Worm (Caenorhabditis elegans): ENCODE measurements around the gene Y73F8A.23.

Gene Y73F8A.23

DNA sequence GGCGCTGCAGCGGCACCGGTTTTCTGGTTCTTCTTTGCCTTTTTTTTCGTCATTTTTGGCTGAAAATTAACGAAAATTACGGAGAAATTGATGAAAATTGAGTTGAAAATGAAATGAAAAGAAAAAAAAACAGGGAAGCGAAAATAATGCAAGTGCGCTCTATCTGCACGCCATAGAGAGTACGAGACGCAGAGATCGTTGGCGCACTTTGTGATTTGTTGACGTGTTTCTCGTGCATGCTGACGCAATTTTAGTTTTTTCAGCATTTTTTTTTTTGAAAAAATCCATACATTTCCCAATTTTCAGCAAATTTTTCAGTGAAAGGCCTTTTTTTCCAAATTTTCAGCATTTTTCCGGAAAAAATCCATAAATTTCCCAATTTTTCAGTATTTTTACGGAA, 27.0 kb upstream of the Y73F8A.23 start, which contains the start of gene ntl-11 (continued):
- TF ChIP-seq Y5F2A.4 (GFP tag; optimal IDR thresholded peaks at IDR 0.05) (peak; percentile 66), F10B5.3 (tag; optimal IDR thresholded peaks at IDR 0.05) (peak; percentile 92), nhr-25 (tag; optimal IDR thresholded peaks at IDR 0.05; ENCODE audit: borderline replicate concordance, insufficient read depth) (peak; percentile 93), nhr-28 (tag; optimal IDR thresholded peaks at IDR 0.05) (peak; percentile 77), unc-130 (GFP tag; optimal IDR thresholded peaks at IDR 0.05) (peak; percentile 65), nhr-11 (tag; optimal IDR thresholded peaks at IDR 0.05) (peak; percentile 93), dmd-6 (GFP tag; IDR thresholded peaks at IDR 0.05) (peak; percentile 96), T20F7.1 (GFP tag; optimal IDR thresholded peaks at IDR 0.05) (peak; percentile 89), aha-1 (tag) (peak; percentile 99), nhr-42 (GFP tag; IDR thresholded peaks at IDR 0.05) (peak; percentile 96), mes-2 (tag; optimal IDR thresholded peaks at IDR 0.05; ENCODE audit: poor library complexity, severe bottlenecking) (peak; percentile 96), nhr-6 (tag; optimal IDR thresholded peaks at IDR 0.05) (peak; percentile 95), zfp-3 (GFP tag; conservative IDR thresholded peaks at IDR 0.05) (peak; percentile 94)

DNA sequence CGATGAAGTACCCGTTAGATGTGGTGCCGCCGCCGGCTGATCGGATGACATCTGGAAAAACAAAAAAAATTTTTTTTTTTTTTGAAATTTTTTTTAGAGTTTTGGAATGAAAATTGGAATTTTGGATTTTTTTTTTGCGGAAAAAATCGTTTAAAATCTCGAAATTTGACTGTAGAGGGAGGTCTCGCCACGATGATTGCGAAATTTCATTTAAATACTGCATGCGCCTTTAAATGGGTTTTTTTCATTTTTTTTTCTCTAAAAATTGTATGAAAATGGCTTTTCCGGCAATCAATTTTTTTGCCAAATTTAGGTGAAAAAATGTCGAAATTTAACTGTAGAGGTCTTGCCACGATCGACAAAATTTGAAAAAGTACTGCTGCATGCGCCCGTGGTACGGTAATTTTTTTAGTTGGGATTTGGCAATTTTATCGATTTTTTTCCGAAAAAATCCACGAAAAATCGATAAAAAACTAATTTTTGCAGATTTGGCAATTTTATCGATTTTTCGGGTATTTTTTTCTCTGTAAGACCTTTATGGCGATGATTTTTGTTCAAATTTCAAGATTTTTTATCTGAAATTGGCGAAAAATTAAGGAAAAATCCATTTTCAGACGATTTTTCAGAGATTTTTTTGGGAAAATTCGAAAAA, 8.9 kb upstream of the Y73F8A.23 start, which contains the start of gene gtf-2H4:
Gene gtf-2H4 (minus strand): TSS at position 51 of the 652 bp plus-strand sequence.
- peak; percentile 53 for TF ChIP-seq ceh-28 (tag; optimal IDR thresholded peaks at IDR 0.05)
- no peak for TF ChIP-seq F44E2.7 (GFP tag; IDR thresholded peaks at IDR 0.05)

DNA sequence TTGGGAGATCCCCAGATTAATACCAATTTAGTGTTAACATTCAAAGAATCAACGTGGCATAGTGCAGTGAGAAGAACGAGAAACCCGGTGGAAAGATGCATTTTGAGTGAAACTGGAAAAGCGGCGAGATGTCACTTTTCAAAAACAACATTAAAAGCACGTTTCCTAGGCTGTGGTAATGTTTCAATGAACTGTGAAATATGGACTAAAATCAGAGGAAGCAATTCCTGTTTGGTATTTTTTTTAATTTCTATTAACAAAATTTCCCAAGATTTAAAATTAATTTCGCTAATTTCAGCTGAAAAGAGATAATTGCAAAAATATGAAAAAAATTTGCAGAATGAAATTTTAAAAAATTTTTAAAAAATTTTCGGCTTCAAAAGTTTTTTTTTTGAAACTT, 3.1 kb downstream of the Y73F8A.23 start, which contains the start of gene Y73F8A.22:
Gene Y73F8A.22 (minus strand): TSS at position 101 of the 400 bp plus-strand sequence.
- TF ChIP-seq F44E2.7 (GFP tag; IDR thresholded peaks at IDR 0.05) (no peak), snpc-1.2 (GFP tag; IDR thresholded peaks at IDR 0.05) (no peak), egl-27 (tag; optimal IDR thresholded peaks at IDR 0.05) (no peak), ceh-28 (tag; optimal IDR thresholded peaks at IDR 0.05) (no peak), Y75B8A.6 (GFP tag; IDR thresholded peaks at IDR 0.05) (no peak), nhr-111 (GFP tag; optimal IDR thresholded peaks at IDR 0.05) (no peak), zip-2 (tag; optimal IDR thresholded peaks at IDR 0.05) (no peak), ama-1 (optimal IDR thresholded peaks at IDR 0.05) (no peak), F26F4.8 (GFP tag; conservative IDR thresholded peaks at IDR 0.05) (no peak), nhr-41 (GFP tag; IDR thresholded peaks at IDR 0.05) (no peak), egl-43 (GFP tag; IDR thresholded peaks at IDR 0.05) (no peak), madf-9 (GFP tag; conservative IDR thresholded peaks at IDR 0.05) (no peak), mxl-3 (GFP tag; optimal IDR thresholded peaks at IDR 0.05) (no peak), lin-13 (GFP tag; optimal IDR thresholded peaks at IDR 0.05) (no peak), daf-8 (GFP tag; IDR thresholded peaks at IDR 0.05) (no peak), hlh-11 (tag; optimal IDR thresholded peaks at IDR 0.05) (no peak), pqm-1 (tag; optimal IDR thresholded peaks at IDR 0.05) (no peak), attf-4 (tag; optimal IDR thresholded peaks at IDR 0.05) (no peak), rbr-2 (tag; optimal IDR thresholded peaks at IDR 0.05) (no peak), ZK337.2 (GFP tag; IDR thresholded peaks at IDR 0.05) (no peak)

- peak; percentile 79 for TF ChIP-seq snpc-1.2 (GFP tag; IDR thresholded peaks at IDR 0.05)
Observed at ce11 chrIV:15435345-15435971, 8.9 kb downstream of the Y73F8A.23 start.

ce11 chrIV:15433805-15434204, 10.6 kb downstream of the Y73F8A.23 start:
- peak; percentile 46 for TF ChIP-seq mep-1 (tag; optimal IDR thresholded peaks at IDR 0.05)
- no peak for TF ChIP-seq nhr-25 (tag; optimal IDR thresholded peaks at IDR 0.05; ENCODE audit: borderline replicate concordance, insufficient read depth)
- no peak for TF ChIP-seq duxl-1 (tag; optimal IDR thresholded peaks at IDR 0.05; ENCODE audit: poor library complexity)
- TF ChIP-seq lin-1 (GFP tag; IDR thresholded peaks at IDR 0.05): no peak
- no peak for TF ChIP-seq dmd-6 (GFP tag; IDR thresholded peaks at IDR 0.05)
- TF ChIP-seq lim-7 (GFP tag; IDR thresholded peaks at IDR 0.05): no peak
- no peak for TF ChIP-seq lin-39 (tag; optimal IDR thresholded peaks at IDR 0.05)
- no peak for TF ChIP-seq lin-13 (GFP tag; optimal IDR thresholded peaks at IDR 0.05)
- TF ChIP-seq snpc-1.2 (GFP tag; IDR thresholded peaks at IDR 0.05): peak; percentile 96
